Worm (Caenorhabditis elegans) whole organism, L1 larva: ENCODE results near the gene F56C4.2.
"Not testable (repeated sequence)": the region's sequence is repeated elsewhere in the genome, so short reads cannot be mapped to it uniquely, and the experiment has no call there.

Source experiments
- aly-2 ChIP-seq: fragments of 150-350 bp; optimal IDR thresholded peaks from 2 replicates; lab custom pipeline; 2014; ENCODE audit warnings: missing biosample characterization, missing genetic modification characterization
- ama-1 ChIP-seq: fragments of 150-350 bp; optimal IDR thresholded peaks from 2 replicates; lab custom pipeline; 2014
- ceh-90 ChIP-seq: sonication (generic microtip); optimal IDR thresholded peaks from 2 replicates; lab custom pipeline; 2016; ENCODE audit warnings: missing genetic modification characterization, missing compliant biosample characterization
- fos-1 ChIP-seq: fragments of 150-350 bp; optimal IDR thresholded peaks from 2 replicates; lab custom pipeline; 2014; ENCODE audit warnings: missing biosample characterization, missing genetic modification characterization
- lin-39 ChIP-seq: fragments of 150-350 bp; optimal IDR thresholded peaks from 2 replicates; lab custom pipeline; 2014; ENCODE audit warnings: missing biosample characterization, missing genetic modification reagents, missing genetic modification characterization
- mdl-1 ChIP-seq, 2 experiments: fragments of 150-350 bp; optimal IDR thresholded peaks; 2 replicates each; lab custom pipeline; 2014 to 2017; ENCODE audit warnings: missing biosample characterization in 2 of 2, missing genetic modification characterization in 2 of 2, inconsistent platforms in 1 of 2
- pax-3 ChIP-seq: fragments of 200-800 bp; sonication (Bioruptor generic); optimal IDR thresholded peaks from 2 replicates; lab custom pipeline; 2018; ENCODE audit warnings: mild to moderate bottlenecking, missing genetic modification characterization, moderate library complexity, missing compliant biosample characterization
- swsn-7 ChIP-seq: sonication (generic microtip); optimal IDR thresholded peaks from 2 replicates; lab custom pipeline; 2016; ENCODE audit warnings: missing genetic modification characterization, missing compliant biosample characterization
- zag-1 ChIP-seq: fragments of 150-350 bp; optimal IDR thresholded peaks from 2 replicates; lab custom pipeline; 2014; ENCODE audit warnings: missing biosample characterization, missing genetic modification characterization
- zip-4 ChIP-seq: fragments of 200-800 bp; sonication (Bioruptor generic); optimal IDR thresholded peaks from 2 replicates; lab custom pipeline; 2018; ENCODE audit warnings: mild to moderate bottlenecking, missing genetic modification characterization, moderate library complexity, missing compliant biosample characterization

DNA sequence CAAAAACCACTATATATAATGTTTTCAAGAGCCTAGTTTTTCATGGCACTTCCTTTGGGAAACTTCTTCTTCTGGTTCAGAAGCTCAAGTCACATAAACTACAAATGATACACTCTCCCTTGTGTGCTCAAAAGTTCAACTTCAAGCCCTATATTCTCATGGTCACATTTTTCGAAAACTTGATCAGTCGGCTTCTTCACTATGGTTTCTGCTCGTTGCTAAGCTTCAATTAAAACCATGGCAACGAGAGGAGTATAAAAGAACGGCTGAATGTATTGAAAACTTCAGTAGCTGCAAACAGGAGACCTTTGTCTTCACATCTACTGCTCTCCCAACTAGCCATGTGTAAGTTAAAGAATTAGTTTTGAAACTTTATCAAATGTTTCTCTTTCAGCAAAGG is 48.2 kb downstream of the F56C4.2 start, which contains the start of gene R102.2:
- not testable (repeated sequence) for TF ChIP-seq zip-4; swsn-7 (tag; lab: Kevin White, UChicago); lin-39 (tag; lab: Kevin White, UChicago); aly-2; fos-1 (tag; lab: Kevin White, UChicago); ceh-90 (tag; lab: Kevin White, UChicago); pax-3 (tag; lab: Kevin White, UChicago); ama-1 (lab: Kevin White, UChicago); mdl-1 (tag; optimal IDR thresholded peaks at IDR 0.05; lab: Kevin White, UChicago); zag-1 (tag; lab: Kevin White, UChicago)
